Fruit fly (Drosophila melanogaster): ENCODE data around the gene CG17190.

- no peak for TF ChIP-seq CG14655 (GFP tag; optimal IDR thresholded peaks at IDR 0.05)
- no peak for TF ChIP-seq fd96Ca (GFP tag; IDR thresholded peaks at IDR 0.05)
These were observed 44.6 kb downstream of the CG17190 start for dm6 chr3R:19968695-19969094.
